Fruit fly (Drosophila melanogaster) whole organism, wandering third instar larva: ENCODE results near the gene Gr94a.

Experiments used
- Abd-B ChIP-seq: fragments of >200 bp; optimal IDR thresholded peaks from 2 replicates; lab custom pipeline; 2017; ENCODE audit warnings: missing biosample characterization, missing genetic modification characterization
- Dfd ChIP-seq: fragments of >200 bp; optimal IDR thresholded peaks from 2 replicates; lab custom pipeline; 2017; ENCODE audit warnings: missing biosample characterization, missing genetic modification characterization
- Dif ChIP-seq: fragments of 200-275, 200-300 bp; sonication (Bioruptor generic); optimal IDR thresholded peaks from 2 replicates; lab custom pipeline; 2018; ENCODE audit warnings: missing biosample characterization, missing genetic modification characterization; ENCODE audit not compliant: partially characterized antibody
- Jra ChIP-seq: sonication (Bioruptor generic); optimal IDR thresholded peaks from 2 replicates; lab custom pipeline; 2016; ENCODE audit warnings: missing biosample characterization, missing genetic modification characterization
- br ChIP-seq: fragments of 200-800 bp; sonication (Bioruptor generic); optimal IDR thresholded peaks from 2 replicates; lab custom pipeline; 2016; ENCODE audit warnings: missing biosample characterization, missing genetic modification characterization
- brk ChIP-seq: fragments of 200-800 bp; sonication (Bioruptor generic); optimal IDR thresholded peaks from 2 replicates; lab custom pipeline; 2016; ENCODE audit warnings: missing biosample characterization, mild to moderate bottlenecking, missing genetic modification characterization
- dl ChIP-seq, 2 experiments: fragments of 175-275, 200-275 bp in 1 of 2; fragments of 200-275 bp in 1 of 2; sonication (Bioruptor generic); optimal IDR thresholded peaks; lab custom pipeline; 2018; ENCODE audit warnings: mild to moderate bottlenecking in 2 of 2, missing biosample characterization in 2 of 2, missing genetic modification characterization in 2 of 2, moderate library complexity in 2 of 2; ENCODE audit not compliant: partially characterized antibody in 2 of 2, insufficient read depth in 1 of 2
- rgr ChIP-seq: fragments of 200-800 bp; sonication (Bioruptor generic); optimal IDR thresholded peaks from 3 replicates; lab custom pipeline; 2016; ENCODE audit warnings: missing biosample characterization, mild to moderate bottlenecking, missing genetic modification characterization
- sage ChIP-seq: fragments of 200-800 bp; sonication (Bioruptor generic); optimal IDR thresholded peaks from 2 replicates; lab custom pipeline; 2016; ENCODE audit warnings: missing biosample characterization, mild to moderate bottlenecking, missing genetic modification characterization
- sv ChIP-seq: fragments of 200-800 bp; sonication (Bioruptor generic); optimal IDR thresholded peaks from 3 replicates; lab custom pipeline; 2016; ENCODE audit warnings: missing biosample characterization, missing genetic modification characterization

DNA sequence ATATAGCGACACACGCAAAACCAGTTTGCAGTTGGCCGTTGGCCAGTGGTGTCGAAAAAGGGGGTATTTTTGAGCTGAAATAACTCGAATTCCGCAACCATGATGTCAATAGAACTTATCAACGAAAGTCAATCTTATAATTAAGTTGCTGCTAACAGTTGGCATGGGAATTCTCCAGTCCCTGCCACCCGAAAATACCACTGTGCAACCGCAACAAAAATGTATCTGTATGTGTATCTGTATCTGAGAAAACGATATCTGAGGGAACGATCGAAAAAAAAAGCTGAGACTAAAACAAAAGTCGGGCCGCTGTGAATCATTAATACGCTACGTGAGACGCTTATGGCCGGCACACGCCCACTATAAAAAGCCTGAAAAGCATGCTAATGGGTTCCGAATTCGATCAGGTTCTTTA is 5.0 kb upstream of the Gr94a start:
- TF ChIP-seq Abd-B (GFP tag; lab: Kevin White, UChicago), result no peak
- TF ChIP-seq brk (GFP tag; lab: Kevin White, UChicago), result peak; percentile 90
- no peak for TF ChIP-seq Dfd
- TF ChIP-seq sage (GFP tag; lab: Kevin White, UChicago), result peak; percentile 88
- no peak for TF ChIP-seq sv
- peak; percentile 93 for TF ChIP-seq br
- no peak for TF ChIP-seq Dif (GFP tag; lab: Kevin White, UChicago)
- peak; percentile 80 for TF ChIP-seq Jra (GFP tag; lab: Kevin White, UChicago)
- TF ChIP-seq rgr (GFP tag; lab: Kevin White, UChicago), result peak; percentile 94
- no peak for TF ChIP-seq dl (GFP tag; optimal IDR thresholded peaks at IDR 0.05; lab: Kevin White, UChicago; ENCODE audit: insufficient read depth in 1 of 2, partially characterized antibody in 2 of 2)
